Fruit fly (Drosophila melanogaster): ENCODE measurements around the gene Uch-L5.

Uch-L5 gene

dm6 chr3L:9455819-9456388 is 20.9 kb downstream of the Uch-L5 start, which contains the start of the genes phol and CG3552 (continued):
- TF ChIP-seq CoRest (tag; optimal IDR thresholded peaks at IDR 0.05): peak; percentile 24
- no peak for TF ChIP-seq CG3407 (GFP tag; optimal IDR thresholded peaks at IDR 0.05)
- peak; percentile 10 for TF ChIP-seq nerfin-1 (tag; optimal IDR thresholded peaks at IDR 0.05)
- TF ChIP-seq CG13894 (tag; optimal IDR thresholded peaks at IDR 0.05): peak; percentile 22
- TF ChIP-seq corto (GFP tag; optimal IDR thresholded peaks at IDR 0.05): no peak
- peak; percentile 16; the same call in 1 of the 2 replicates for TF ChIP-seq ato (GFP tag; IDR thresholded peaks at IDR 0.05; ENCODE audit: partially characterized antibody)
- peak in 1 of 2 experiments; percentile 0 for TF ChIP-seq crp (GFP tag; optimal IDR thresholded peaks at IDR 0.05)
- peak; percentile 64 for TF ChIP-seq Dref (GFP tag; IDR thresholded peaks at IDR 0.05)
- no peak for TF ChIP-seq Bdp1 (GFP tag; optimal IDR thresholded peaks at IDR 0.05)
- peak; percentile 10 for TF ChIP-seq CG12769 (tag; optimal IDR thresholded peaks at IDR 0.05)
- peak; percentile 8 for TF ChIP-seq CG30403 (GFP tag; optimal IDR thresholded peaks at IDR 0.05)
- peak; percentile 88 for TF ChIP-seq MESR4 (GFP tag; optimal IDR thresholded peaks at IDR 0.05)
- TF ChIP-seq insv (GFP tag; optimal IDR thresholded peaks at IDR 0.05): peak in 1 of 2 experiments; percentile 17
- no peak for TF ChIP-seq Lim3 (GFP tag; IDR thresholded peaks at IDR 0.05)
- peak; percentile 45; the same call in 1 of the 3 replicates for TF ChIP-seq hb (GFP tag; IDR thresholded peaks at IDR 0.05; ENCODE audit: partially characterized antibody)
- peak; percentile 6 for TF ChIP-seq NC2β (GFP tag; optimal IDR thresholded peaks at IDR 0.05)
- 0 out of 2 replicates have a peak, but pooled peaks have one; percentile 27 for TF ChIP-seq bbx (GFP tag; IDR thresholded peaks at IDR 0.05; ENCODE audit: partially characterized antibody)
- no peak for TF ChIP-seq cad (GFP tag; optimal IDR thresholded peaks at IDR 0.05)
- peak; percentile 35; the same call in 1 of the 3 replicates for TF ChIP-seq row (GFP tag; IDR thresholded peaks at IDR 0.05)
- no peak for TF ChIP-seq CG17568 (GFP tag; optimal IDR thresholded peaks at IDR 0.05)
- no peak for TF ChIP-seq CG10462 (GFP tag; optimal IDR thresholded peaks at IDR 0.05)
- TF ChIP-seq CHES-1-like (GFP tag; optimal IDR thresholded peaks at IDR 0.05): peak; percentile 17
- TF ChIP-seq CG14860 (GFP tag; IDR thresholded peaks at IDR 0.05; ENCODE audit: partially characterized antibody): peak; percentile 52; the same call in 2 of the 3 replicates
- TF ChIP-seq sd (tag; optimal IDR thresholded peaks at IDR 0.05): peak; percentile 51
- peak; percentile 41 for TF ChIP-seq Ets97D (GFP tag; optimal IDR thresholded peaks at IDR 0.05)
- TF ChIP-seq bab2 (GFP tag; optimal IDR thresholded peaks at IDR 0.05): peak; percentile 20
- no peak for TF ChIP-seq Gsc (GFP tag; IDR thresholded peaks at IDR 0.05)
- TF ChIP-seq ttk (GFP tag; IDR thresholded peaks at IDR 0.05): no peak
- peak; percentile 66; the same call in 1 of the 2 replicates for TF ChIP-seq sna (GFP tag; IDR thresholded peaks at IDR 0.05; ENCODE audit: partially characterized antibody)
- peak; percentile 18 for TF ChIP-seq Abd-B (GFP tag; optimal IDR thresholded peaks at IDR 0.05)
- 0 out of 3 replicates have a peak, but pooled peaks have one; percentile 46 for TF ChIP-seq Doc3 (GFP tag; IDR thresholded peaks at IDR 0.05; ENCODE audit: partially characterized antibody)
- no peak for TF ChIP-seq CG10321 (GFP tag; IDR thresholded peaks at IDR 0.05)
- no peak for TF ChIP-seq Dek (tag; optimal IDR thresholded peaks at IDR 0.05)
- no peak for TF ChIP-seq CG7556 (GFP tag; optimal IDR thresholded peaks at IDR 0.05)
- no peak for TF ChIP-seq fd64A (GFP tag; optimal IDR thresholded peaks at IDR 0.05)
- peak; percentile 17 for TF ChIP-seq Neu2 (GFP tag; optimal IDR thresholded peaks at IDR 0.05; ENCODE audit: borderline replicate concordance)
- TF ChIP-seq inv (GFP tag; IDR thresholded peaks at IDR 0.05; ENCODE audit: partially characterized antibody): peak; percentile 39
- peak; percentile 25; the same call in 1 of the 2 replicates for TF ChIP-seq crol (GFP tag; IDR thresholded peaks at IDR 0.05)
- peak; percentile 51 for TF ChIP-seq CG8924 (tag; optimal IDR thresholded peaks at IDR 0.05)
- TF ChIP-seq CG9437 (GFP tag; optimal IDR thresholded peaks at IDR 0.05): peak; percentile 29
- TF ChIP-seq Atf-2 (GFP tag; optimal IDR thresholded peaks at IDR 0.05): peak; percentile 4
- TF ChIP-seq CG5245 (GFP tag; optimal IDR thresholded peaks at IDR 0.05): peak; percentile 98
- peak; percentile 30; the same call in 1 of the 3 replicates for TF ChIP-seq ci (GFP tag; IDR thresholded peaks at IDR 0.05)
- TF ChIP-seq Dp (GFP tag; optimal IDR thresholded peaks at IDR 0.05): peak; percentile 48
- TF ChIP-seq phol (tag; optimal IDR thresholded peaks at IDR 0.05): peak; percentile 87
- TF ChIP-seq CG13296 (GFP tag; optimal IDR thresholded peaks at IDR 0.05): peak; percentile 9
- TF ChIP-seq CG3847 (GFP tag; IDR thresholded peaks at IDR 0.05): no peak
- TF ChIP-seq CG32767 (GFP tag; IDR thresholded peaks at IDR 0.05): peak; percentile 78
